Fruit fly (Drosophila melanogaster) whole organism, embryonic: Measurements from ENCODE around the gene CG4914.
A peak's percentile ranks its signal among the peaks of the same experiment; 100 is the strongest.

Experiments
- CG10366 ChIP-seq: fragments of 200-800 bp; sonication (Bioruptor generic); IDR thresholded peaks from 2 replicates; pipeline ENCODE4 v1.3.6; 2022; ENCODE audit warnings: missing biosample characterization, missing genetic modification characterization
- CG10462 ChIP-seq: fragments of 200-800 bp; sonication (Bioruptor generic); optimal IDR thresholded peaks from 2 replicates; lab custom pipeline; 2016; ENCODE audit warnings: missing biosample characterization, missing genetic modification characterization
- CG11247 ChIP-seq: fragments of 200-800 bp; sonication (Bioruptor generic); IDR thresholded peaks from 2 replicates; pipeline ENCODE4 v1.3.6; 2022; ENCODE audit warnings: missing biosample characterization, missing genetic modification characterization
- CG11398 ChIP-seq: fragments of 200-800 bp; sonication (Bioruptor generic); optimal IDR thresholded peaks from 2 replicates; lab custom pipeline; 2016; ENCODE audit warnings: missing biosample characterization, missing genetic modification characterization
- CG12071 ChIP-seq: fragments of 200-800 bp; sonication (Bioruptor generic); optimal IDR thresholded peaks from 3 replicates; lab custom pipeline; 2018; ENCODE audit warnings: missing biosample characterization, mild to moderate bottlenecking, missing genetic modification characterization
- CG13123 ChIP-seq: fragments of 200-800 bp; sonication (Bioruptor generic); optimal IDR thresholded peaks from 2 replicates; lab custom pipeline; 2016; ENCODE audit warnings: missing biosample characterization, missing genetic modification characterization
- CG13296 ChIP-seq: fragments of 200-800 bp; sonication (Bioruptor generic); optimal IDR thresholded peaks from 3 replicates; lab custom pipeline; 2018; ENCODE audit warnings: missing biosample characterization, mild to moderate bottlenecking, missing genetic modification characterization
- CG13775 ChIP-seq: fragments of 200-800 bp; sonication (Bioruptor generic); optimal IDR thresholded peaks from 3 replicates; lab custom pipeline; 2017; ENCODE audit warnings: missing biosample characterization, mild to moderate bottlenecking, missing genetic modification characterization
- CG14050 ChIP-seq: fragments of 200-800 bp; sonication (Bioruptor generic); IDR thresholded peaks from 3 replicates; pipeline ENCODE4 v1.3.6; 2022; ENCODE audit warnings: missing biosample characterization, missing genetic modification characterization
- CG14710 ChIP-seq: fragments of 200-800 bp; sonication (Bioruptor generic); optimal IDR thresholded peaks from 3 replicates; lab custom pipeline; 2019; ENCODE audit warnings: missing biosample characterization, mild to moderate bottlenecking, missing genetic modification characterization, moderate library complexity
- CG17385 ChIP-seq: fragments of 200-800 bp; sonication (Bioruptor generic); optimal IDR thresholded peaks from 3 replicates; lab custom pipeline; 2018; ENCODE audit warnings: missing biosample characterization, mild to moderate bottlenecking, missing genetic modification characterization
- CG18619 ChIP-seq: fragments of 200-800 bp; sonication (Bioruptor generic); optimal IDR thresholded peaks from 3 replicates; lab custom pipeline; 2017; ENCODE audit warnings: missing biosample characterization, mild to moderate bottlenecking, missing genetic modification characterization
- CG2678 ChIP-seq: fragments of 200-800 bp; sonication (Bioruptor generic); optimal IDR thresholded peaks from 3 replicates; lab custom pipeline; 2019; ENCODE audit warnings: missing biosample characterization, mild to moderate bottlenecking, missing genetic modification characterization, moderate library complexity
- CG2875 ChIP-seq: fragments of 200-800 bp; sonication (Bioruptor generic); optimal IDR thresholded peaks from 2 replicates; lab custom pipeline; 2017; ENCODE audit warnings: missing biosample characterization, mild to moderate bottlenecking, missing genetic modification characterization, missing genetic modification reagents
- CG3407 ChIP-seq: fragments of 200-800 bp; sonication (Bioruptor generic); optimal IDR thresholded peaks from 2 replicates; lab custom pipeline; 2018; ENCODE audit warnings: missing biosample characterization, mild to moderate bottlenecking, missing genetic modification characterization
- CG34376 ChIP-seq: fragments of 200-800 bp; sonication (Bioruptor generic); optimal IDR thresholded peaks from 2 replicates; lab custom pipeline; 2018; ENCODE audit warnings: missing biosample characterization, mild to moderate bottlenecking, missing genetic modification characterization
- CG3995 ChIP-seq: fragments of 200-800 bp; sonication (Bioruptor generic); optimal IDR thresholded peaks from 3 replicates; lab custom pipeline; 2016; ENCODE audit warnings: missing biosample characterization, missing genetic modification characterization
- CG4617 ChIP-seq: fragments of 200-800 bp; sonication (Bioruptor generic); optimal IDR thresholded peaks from 3 replicates; lab custom pipeline; 2016; ENCODE audit warnings: missing biosample characterization, missing genetic modification characterization, borderline replicate concordance
- CG6791 ChIP-seq: fragments of 200-800 bp; sonication (Bioruptor generic); IDR thresholded peaks from 3 replicates; pipeline ENCODE4 v1.3.6; 2022; ENCODE audit warnings: missing biosample characterization, missing genetic modification characterization; ENCODE audit not compliant: partially characterized antibody
- CG8944 ChIP-seq: fragments of 200-800 bp; sonication (Bioruptor generic); optimal IDR thresholded peaks from 3 replicates; lab custom pipeline; 2016; ENCODE audit warnings: missing biosample characterization, missing genetic modification characterization
- CTCF ChIP-seq: fragments of 200-800 bp; sonication (Bioruptor generic); optimal IDR thresholded peaks from 2 replicates; lab custom pipeline; 2017; ENCODE audit warnings: missing biosample characterization, mild to moderate bottlenecking, missing genetic modification characterization, moderate library complexity
- D ChIP-seq, 2 experiments: fragments of 200-800 bp in 1 of 2; fragments of >200 bp in 1 of 2; sonication (Bioruptor generic) in 1 of 2; optimal IDR thresholded peaks; 2 replicates in 1 of 2; 3 replicates in 1 of 2; lab custom pipeline; 2017; ENCODE audit warnings: mild to moderate bottlenecking in 1 of 2, missing biosample characterization in 1 of 2, missing genetic modification characterization in 1 of 2, missing genetic modification reagents in 1 of 2
- D19A ChIP-seq: fragments of 200-800 bp; optimal IDR thresholded peaks from 3 replicates; lab custom pipeline; 2019; ENCODE audit warnings: missing biosample characterization, mild to moderate bottlenecking, missing genetic modification characterization, moderate library complexity
- D19B ChIP-seq: fragments of 200-800 bp; sonication (Bioruptor generic); optimal IDR thresholded peaks from 2 replicates; lab custom pipeline; 2017; ENCODE audit warnings: missing biosample characterization, mild to moderate bottlenecking, missing genetic modification characterization
- Dip3 ChIP-seq: fragments of 200-800 bp; sonication (Bioruptor generic); optimal IDR thresholded peaks from 3 replicates; lab custom pipeline; 2016; ENCODE audit warnings: missing biosample characterization, missing genetic modification characterization
- Dll ChIP-seq: fragments of 200-800 bp; sonication (Bioruptor generic); IDR thresholded peaks from 4 replicates; pipeline ENCODE4 v1.3.6; 2022; ENCODE audit warnings: missing biosample characterization, missing genetic modification characterization; ENCODE audit not compliant: partially characterized antibody
- Dp ChIP-seq: fragments of 200-800 bp; sonication (Bioruptor generic); optimal IDR thresholded peaks from 2 replicates; lab custom pipeline; 2018; ENCODE audit warnings: missing biosample characterization, mild to moderate bottlenecking, missing genetic modification characterization, moderate library complexity
- E2f1 ChIP-seq: fragments of 200-800 bp; sonication (Bioruptor generic); IDR thresholded peaks from 2 replicates; pipeline ENCODE4 v1.3.6; 2022; ENCODE audit warnings: missing biosample characterization, missing genetic modification characterization
- GATAe ChIP-seq: fragments of 200-800 bp; sonication (Bioruptor generic); conservative IDR thresholded peaks from 2 replicates; pipeline ENCODE4 v1.3.6; 2022; ENCODE audit warnings: missing biosample characterization, missing genetic modification characterization
- Hey ChIP-seq: fragments of 200-800 bp; sonication (Bioruptor generic); optimal IDR thresholded peaks from 3 replicates; lab custom pipeline; 2018; ENCODE audit warnings: missing biosample characterization, mild to moderate bottlenecking, missing genetic modification characterization
- Kr ChIP-seq: fragments of 200-800 bp; sonication (Bioruptor generic); optimal IDR thresholded peaks from 2 replicates; lab custom pipeline; 2017; ENCODE audit warnings: missing biosample characterization, mild to moderate bottlenecking, missing genetic modification characterization
- Pdp1 ChIP-seq, 2 experiments: fragments of 200-800 bp; sonication (Bioruptor generic); optimal IDR thresholded peaks; 3 replicates each; lab custom pipeline; 2016; ENCODE audit warnings: missing biosample characterization in 2 of 2, missing genetic modification characterization in 2 of 2, mild to moderate bottlenecking in 1 of 2, moderate library complexity in 1 of 2
- Xrp1 ChIP-seq: fragments of 200-800 bp; sonication (Bioruptor generic); IDR thresholded peaks from 2 replicates; pipeline ENCODE4 v1.3.6; 2022; ENCODE audit warnings: missing biosample characterization, missing genetic modification characterization
- ase ChIP-seq: fragments of 200-800 bp; sonication (Bioruptor generic); IDR thresholded peaks from 3 replicates; pipeline ENCODE4 v1.3.6; 2022; ENCODE audit warnings: missing biosample characterization, missing genetic modification characterization
- br ChIP-seq: fragments of >200 bp; optimal IDR thresholded peaks from 2 replicates; lab custom pipeline; 2017
- chm ChIP-seq: fragments of 200-800 bp; sonication (Bioruptor generic); IDR thresholded peaks from 2 replicates; pipeline ENCODE4 v1.3.6; 2022; ENCODE audit warnings: missing biosample characterization, missing genetic modification characterization
- danr ChIP-seq: fragments of 200-800 bp; sonication (Bioruptor generic); IDR thresholded peaks from 2 replicates; pipeline ENCODE4 v1.3.6; 2022; ENCODE audit warnings: missing biosample characterization, missing genetic modification characterization
- dmrt11E ChIP-seq: fragments of 200-800 bp; sonication (Bioruptor generic); optimal IDR thresholded peaks from 3 replicates; lab custom pipeline; 2018; ENCODE audit warnings: missing biosample characterization, mild to moderate bottlenecking, missing genetic modification characterization, moderate library complexity
- exex ChIP-seq: fragments of 200-800 bp; sonication (Bioruptor generic); optimal IDR thresholded peaks from 4 replicates; lab custom pipeline; 2018; ENCODE audit warnings: missing biosample characterization, mild to moderate bottlenecking, missing genetic modification characterization, moderate library complexity
- gfzf ChIP-seq: fragments of 200-800 bp; sonication (Bioruptor generic); optimal IDR thresholded peaks from 2 replicates; lab custom pipeline; 2016; ENCODE audit warnings: missing biosample characterization, mild to moderate bottlenecking, missing genetic modification characterization, moderate library complexity
- grn ChIP-seq: fragments of 200-800 bp; sonication (Bioruptor generic); optimal IDR thresholded peaks from 3 replicates; lab custom pipeline; 2017; ENCODE audit warnings: missing biosample characterization, missing genetic modification characterization
- ind ChIP-seq: fragments of 200-800 bp; sonication (Bioruptor generic); optimal IDR thresholded peaks from 3 replicates; lab custom pipeline; 2016; ENCODE audit warnings: missing biosample characterization, missing genetic modification characterization
- jumu ChIP-seq: fragments of 200-800 bp; sonication (Bioruptor generic); optimal IDR thresholded peaks from 3 replicates; lab custom pipeline; 2016; ENCODE audit warnings: missing biosample characterization, missing genetic modification characterization
- mirr ChIP-seq: fragments of 200-800 bp; sonication (Bioruptor generic); optimal IDR thresholded peaks from 3 replicates; lab custom pipeline; 2018; ENCODE audit warnings: missing biosample characterization, mild to moderate bottlenecking, missing genetic modification characterization
- row ChIP-seq: fragments of 200-800 bp; sonication (Bioruptor generic); IDR thresholded peaks from 3 replicates; pipeline ENCODE4 v1.3.6; 2022; ENCODE audit warnings: missing biosample characterization, missing genetic modification characterization
- salm ChIP-seq: fragments of 200-800 bp; sonication (Bioruptor generic); optimal IDR thresholded peaks from 2 replicates; lab custom pipeline; 2018; ENCODE audit warnings: missing biosample characterization, mild to moderate bottlenecking, missing genetic modification characterization
- sd ChIP-seq: fragments of 200-800 bp; sonication (Bioruptor generic); optimal IDR thresholded peaks from 3 replicates; lab custom pipeline; 2018; ENCODE audit warnings: missing biosample characterization, mild to moderate bottlenecking, missing genetic modification characterization, moderate library complexity
- sens ChIP-seq: fragments of 200-800 bp; sonication (Bioruptor generic); peaks from one replicate; lab custom pipeline; 2016; ENCODE audit warnings: missing biosample characterization, missing genetic modification characterization
- sr ChIP-seq: fragments of 200-800 bp; sonication (Bioruptor generic); IDR thresholded peaks from 3 replicates; pipeline ENCODE4 v1.3.6; 2022; ENCODE audit warnings: missing biosample characterization, missing genetic modification characterization
- sug ChIP-seq: fragments of 200-800 bp; optimal IDR thresholded peaks from 2 replicates; lab custom pipeline; 2019; ENCODE audit warnings: missing biosample characterization, mild to moderate bottlenecking, missing genetic modification characterization, moderate library complexity

Gene CG4914

dm6 chr3L:14678097-14678679 lies at the start of gene CG4914 (continued):
- TF ChIP-seq CG14050 (GFP tag; lab: Robert Waterston, UW), result no peak; the same call in 2 of the 3 replicates
- TF ChIP-seq jumu (GFP tag; lab: Kevin White, UChicago), result no peak
- no peak for TF ChIP-seq Dp (GFP tag; lab: Kevin White, UChicago)
- no peak for TF ChIP-seq br (lab: Kevin White, UChicago)
- no peak for TF ChIP-seq gfzf
- TF ChIP-seq CG13123 (GFP tag; lab: Kevin White, UChicago), result peak; percentile 41
- 0 out of 2 replicates have a peak, but pooled peaks have one; percentile 16 for TF ChIP-seq chm (GFP tag; lab: Robert Waterston, UW)
- peak; percentile 80 for TF ChIP-seq CG3407 (GFP tag; lab: Kevin White, UChicago)
- TF ChIP-seq D19A, result peak; percentile 85
- no peak for TF ChIP-seq CG3995 (GFP tag; lab: Kevin White, UChicago)
- TF ChIP-seq Dll (GFP tag; lab: Robert Waterston, UW), result no peak
- TF ChIP-seq ind, result peak; percentile 50
- TF ChIP-seq E2f1 (GFP tag; lab: Robert Waterston, UW), result peak; percentile 67
- TF ChIP-seq salm (tag; lab: Kevin White, UChicago), result peak; percentile 29
- no peak for TF ChIP-seq Kr (GFP tag; lab: Kevin White, UChicago)
- TF ChIP-seq CG14710, result peak; percentile 87
- TF ChIP-seq ase (GFP tag; lab: Robert Waterston, UW), result no peak; the same call in 2 of the 3 replicates
- no peak for TF ChIP-seq danr (GFP tag; lab: Robert Waterston, UW)
- TF ChIP-seq Xrp1 (GFP tag; lab: Robert Waterston, UW), result peak; percentile 89
- no peak for TF ChIP-seq CTCF (GFP tag; lab: Kevin White, UChicago)
- peak; percentile 92 for TF ChIP-seq dmrt11E (tag; lab: Kevin White, UChicago)
- TF ChIP-seq row (GFP tag; lab: Robert Waterston, UW), result peak; percentile 66; the same call in 2 of the 3 replicates
- TF ChIP-seq CG13775, result peak; percentile 79
- peak; percentile 74 for TF ChIP-seq CG2875 (GFP tag; lab: Kevin White, UChicago)
- no peak for TF ChIP-seq Dip3 (GFP tag; lab: Kevin White, UChicago)
- no peak for TF ChIP-seq D (optimal IDR thresholded peaks at IDR 0.05; lab: Kevin White, UChicago)
- TF ChIP-seq D (GFP tag; optimal IDR thresholded peaks at IDR 0.05; lab: Kevin White, UChicago), result peak; percentile 83
- TF ChIP-seq CG8944, result no peak
- TF ChIP-seq CG10366 (GFP tag; lab: Robert Waterston, UW), result peak; percentile 46; the same call in 1 of the 2 replicates
- peak; percentile 32 for TF ChIP-seq CG4617 (GFP tag; lab: Kevin White, UChicago)
- TF ChIP-seq D19B, result no peak
- TF ChIP-seq CG34376 (GFP tag; lab: Kevin White, UChicago), result no peak
- TF ChIP-seq CG17385 (GFP tag; lab: Kevin White, UChicago), result peak; percentile 60
- TF ChIP-seq CG18619 (GFP tag; lab: Kevin White, UChicago), result peak; percentile 76
- TF ChIP-seq CG10462 (GFP tag; lab: Kevin White, UChicago), result peak; percentile 48
- no peak for TF ChIP-seq CG11247
- TF ChIP-seq sr (GFP tag; lab: Robert Waterston, UW), result no peak

dm6 chr3L:14712799-14713198 lies 34.9 kb upstream of the CG4914 start:
- peak; percentile 43 for TF ChIP-seq mirr (GFP tag; lab: Kevin White, UChicago)
- peak; percentile 7 for TF ChIP-seq CG2678 (tag; lab: Kevin White, UChicago)
- TF ChIP-seq Pdp1 (GFP tag; optimal IDR thresholded peaks at IDR 0.05; lab: Kevin White, UChicago), result peak in 1 of 2 experiments; percentile 39
- no peak for TF ChIP-seq chm (GFP tag; lab: Robert Waterston, UW)
- no peak for TF ChIP-seq CG11398 (GFP tag; lab: Kevin White, UChicago)
- peak; percentile 0 for TF ChIP-seq sens (GFP tag; lab: Kevin White, UChicago)
- TF ChIP-seq CG12071 (GFP tag; lab: Kevin White, UChicago), result peak; percentile 3
- peak; percentile 89 for TF ChIP-seq exex (tag; lab: Kevin White, UChicago)
- TF ChIP-seq Hey (tag; lab: Kevin White, UChicago), result peak; percentile 53
- peak; percentile 44 for TF ChIP-seq grn (GFP tag; lab: Kevin White, UChicago)
- peak; percentile 20 for TF ChIP-seq sug
- no peak for TF ChIP-seq CG6791 (GFP tag; lab: Robert Waterston, UW)
- TF ChIP-seq CG13296 (GFP tag; lab: Kevin White, UChicago), result peak; percentile 16
- no peak for TF ChIP-seq E2f1 (GFP tag; lab: Robert Waterston, UW)
- 0 out of 2 replicates have a peak, but pooled peaks have one; percentile 14 for TF ChIP-seq GATAe (GFP tag; lab: Robert Waterston, UW)
- TF ChIP-seq CG34376 (GFP tag; lab: Kevin White, UChicago), result peak; percentile 29
- peak; percentile 80 for TF ChIP-seq sd (tag; lab: Kevin White, UChicago)
